Worm (Caenorhabditis elegans) whole organism, L4/young adult: ENCODE data around the gene srz-78.

Source experiments
- W03F9.2 ChIP-seq: fragments of 150-350 bp; optimal IDR thresholded peaks from 2 replicates; lab custom pipeline; 2014; ENCODE audit warnings: missing biosample characterization, missing genetic modification characterization
- dao-5 ChIP-seq: sonication (generic microtip); optimal IDR thresholded peaks from 2 replicates; lab custom pipeline; 2016; ENCODE audit warnings: missing genotype, missing genetic modification characterization, moderate library complexity, missing compliant biosample characterization
- him-1 ChIP-seq: sonication (generic microtip); optimal IDR thresholded peaks from 2 replicates; lab custom pipeline; 2016; ENCODE audit warnings: missing genotype, missing genetic modification reagents, missing genetic modification characterization, missing compliant biosample characterization

- TF ChIP-seq dao-5 (tag; lab: Kevin White, UChicago) (no peak), him-1 (no peak), W03F9.2 (tag; lab: Kevin White, UChicago) (no peak)
Measured at ce11 chrIV:3521710-3522109, 30.1 kb downstream of the srz-78 start.
